Fruit fly (Drosophila melanogaster): ENCODE results near the gene CG34150.
A peak's percentile ranks its signal among the peaks of the same experiment; 100 is the strongest.

CG34150 gene

DNA sequence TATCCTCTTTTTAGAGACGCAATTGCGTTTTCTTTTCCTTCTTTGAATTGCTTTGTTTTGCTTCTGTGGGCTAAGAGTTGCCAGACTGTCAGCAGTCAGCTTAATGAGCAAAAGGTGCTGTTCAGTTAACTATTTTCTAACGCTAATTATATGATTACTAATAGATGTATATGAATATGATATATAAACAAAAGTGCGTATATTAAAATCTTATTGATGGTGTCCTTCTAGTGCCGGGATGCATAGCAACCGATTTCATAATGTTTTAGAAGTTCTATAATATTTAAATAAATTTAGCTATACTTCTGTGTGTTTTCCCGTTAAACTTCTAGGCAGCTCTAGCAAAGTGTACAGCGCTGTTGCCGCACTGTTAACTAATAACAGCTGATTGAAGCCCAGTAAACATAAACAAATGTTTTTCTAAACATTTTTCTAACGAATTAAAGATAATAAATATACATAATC is 15.9 kb downstream of the CG34150 start, which contains the start of the genes Kaz and CG43273 (continued):
- peak; percentile 73 for TF ChIP-seq lilli (GFP tag; optimal IDR thresholded peaks at IDR 0.05)
- TF ChIP-seq onecut (GFP tag; IDR thresholded peaks at IDR 0.05) = no peak
- no peak for TF ChIP-seq tio (GFP tag; optimal IDR thresholded peaks at IDR 0.05)
- TF ChIP-seq CHES-1-like (GFP tag; optimal IDR thresholded peaks at IDR 0.05) = no peak
- TF ChIP-seq vvl (GFP tag; IDR thresholded peaks at IDR 0.05) = peak; percentile 69
- TF ChIP-seq ham (GFP tag; IDR thresholded peaks at IDR 0.05) = no peak
- no peak for TF ChIP-seq CG10321 (GFP tag; IDR thresholded peaks at IDR 0.05)
- no peak for TF ChIP-seq dmrt99B (tag; optimal IDR thresholded peaks at IDR 0.05)
- no peak for TF ChIP-seq twi (tag; optimal IDR thresholded peaks at IDR 0.05)
- TF ChIP-seq CG9727 (GFP tag; optimal IDR thresholded peaks at IDR 0.05) = peak; percentile 32
- no peak for TF ChIP-seq CG3065 (GFP tag; optimal IDR thresholded peaks at IDR 0.05)
- TF ChIP-seq pzg (GFP tag; optimal IDR thresholded peaks at IDR 0.05) = peak; percentile 35
- no peak for TF ChIP-seq danr (GFP tag; IDR thresholded peaks at IDR 0.05)
- no peak for TF ChIP-seq aop (GFP tag; IDR thresholded peaks at IDR 0.05)
- peak; percentile 34 to 89 for TF ChIP-seq crp (GFP tag; optimal IDR thresholded peaks at IDR 0.05)
- TF ChIP-seq CG4617 (GFP tag; optimal IDR thresholded peaks at IDR 0.05; ENCODE audit: borderline replicate concordance) = peak; percentile 57
- no peak for TF ChIP-seq H15 (GFP tag; IDR thresholded peaks at IDR 0.05)
- TF ChIP-seq mam (GFP tag; optimal IDR thresholded peaks at IDR 0.05) = peak; percentile 12
- peak; percentile 71 for TF ChIP-seq slbo (GFP tag; IDR thresholded peaks at IDR 0.05)
- TF ChIP-seq D (optimal IDR thresholded peaks at IDR 0.05) = no peak
- TF ChIP-seq D (GFP tag; optimal IDR thresholded peaks at IDR 0.05) = no peak
- no peak for TF ChIP-seq Bteb2 (GFP tag; optimal IDR thresholded peaks at IDR 0.05)
- peak; percentile 67 for TF ChIP-seq CG18599 (GFP tag; optimal IDR thresholded peaks at IDR 0.05)
- no peak for TF ChIP-seq CG2889 (GFP tag; IDR thresholded peaks at IDR 0.05)
- TF ChIP-seq CG4707 (GFP tag; optimal IDR thresholded peaks at IDR 0.05) = no peak
- peak; percentile 66 for TF ChIP-seq Ssrp (tag; optimal IDR thresholded peaks at IDR 0.05)
- no peak for TF ChIP-seq NC2β (GFP tag; optimal IDR thresholded peaks at IDR 0.05)
- TF ChIP-seq Dip2 (GFP tag; IDR thresholded peaks at IDR 0.05) = no peak
- TF ChIP-seq Bgb (GFP tag; IDR thresholded peaks at IDR 0.05; ENCODE audit: partially characterized antibody) = no peak
- TF ChIP-seq slp2 (GFP tag; optimal IDR thresholded peaks at IDR 0.05) = no peak
- peak; percentile 93 for TF ChIP-seq zen (tag; optimal IDR thresholded peaks at IDR 0.05)
- no peak for TF ChIP-seq dati (GFP tag; IDR thresholded peaks at IDR 0.05)
- TF ChIP-seq ato (GFP tag; IDR thresholded peaks at IDR 0.05; ENCODE audit: partially characterized antibody) = no peak
- TF ChIP-seq CG1792 (GFP tag; optimal IDR thresholded peaks at IDR 0.05) = no peak
- TF ChIP-seq CG13424 (tag; optimal IDR thresholded peaks at IDR 0.05) = peak; percentile 77
- no peak for TF ChIP-seq Atf3 (GFP tag; optimal IDR thresholded peaks at IDR 0.05)
- TF ChIP-seq btn (GFP tag; optimal IDR thresholded peaks at IDR 0.05) = no peak
- no peak for TF ChIP-seq tup (GFP tag; optimal IDR thresholded peaks at IDR 0.05)
- TF ChIP-seq CG10366 (GFP tag; IDR thresholded peaks at IDR 0.05) = peak; percentile 49; the same call in 1 of the 2 replicates
- TF ChIP-seq CG8290 (GFP tag; optimal IDR thresholded peaks at IDR 0.05) = peak; percentile 12
- TF ChIP-seq CG8290 (tag; optimal IDR thresholded peaks at IDR 0.05) = no peak
- no peak for TF ChIP-seq Sry-δ (GFP tag; optimal IDR thresholded peaks at IDR 0.05)
- TF ChIP-seq CrebB (tag; optimal IDR thresholded peaks at IDR 0.05) = no peak
- peak; percentile 73 for TF ChIP-seq Rfx (GFP tag; IDR thresholded peaks at IDR 0.05)
- no peak for TF ChIP-seq ERR (GFP tag; optimal IDR thresholded peaks at IDR 0.05)
- TF ChIP-seq CG7745 (tag; optimal IDR thresholded peaks at IDR 0.05) = no peak
- peak; percentile 75 for TF ChIP-seq Xbp1 (GFP tag; optimal IDR thresholded peaks at IDR 0.05)
- TF ChIP-seq Meics (GFP tag; optimal IDR thresholded peaks at IDR 0.05) = peak; percentile 58
- TF ChIP-seq br (optimal IDR thresholded peaks at IDR 0.05) = no peak
- no peak for TF ChIP-seq CG7357 (GFP tag; IDR thresholded peaks at IDR 0.05)
- no peak for TF ChIP-seq CG11093 (GFP tag; IDR thresholded peaks at IDR 0.05)
- TF ChIP-seq ewg (GFP tag; optimal IDR thresholded peaks at IDR 0.05) = peak; percentile 54
- no peak for TF ChIP-seq sd (tag; optimal IDR thresholded peaks at IDR 0.05)

Data from whole organism, embryonic.